Fruit fly (Drosophila melanogaster): ENCODE results near the gene CG2975.

Gene CG2975

dm6 chr2L:2830341-2830800, 9.6 kb upstream of the CG2975 start (continued):
- peak; percentile 5 for TF ChIP-seq NK7.1 (GFP tag; optimal IDR thresholded peaks at IDR 0.05)
- TF ChIP-seq insv (GFP tag; optimal IDR thresholded peaks at IDR 0.05): peak in 1 of 2 experiments; percentile 59
- TF ChIP-seq CG7786 (GFP tag; optimal IDR thresholded peaks at IDR 0.05): peak; percentile 31
- peak; percentile 55; the same call in 1 of the 2 replicates for TF ChIP-seq CG10959 (GFP tag; IDR thresholded peaks at IDR 0.05)
- no peak for TF ChIP-seq Ets97D (GFP tag; optimal IDR thresholded peaks at IDR 0.05)
- peak; percentile 56 for TF ChIP-seq CG11247 (GFP tag; IDR thresholded peaks at IDR 0.05)
- TF ChIP-seq sens-2 (GFP tag; IDR thresholded peaks at IDR 0.05): no peak; the same call in 1 of the 2 replicates
- TF ChIP-seq Med (GFP tag): peak; percentile 67
- TF ChIP-seq CHES-1-like (GFP tag; optimal IDR thresholded peaks at IDR 0.05): peak; percentile 50
- peak; percentile 20 for TF ChIP-seq CG12236 (GFP tag; optimal IDR thresholded peaks at IDR 0.05)
- peak; percentile 29 for TF ChIP-seq CG34376 (GFP tag; optimal IDR thresholded peaks at IDR 0.05)
- no peak for TF ChIP-seq rib (GFP tag; IDR thresholded peaks at IDR 0.05)
- TF ChIP-seq Sry-β (GFP tag; optimal IDR thresholded peaks at IDR 0.05): peak; percentile 46
- TF ChIP-seq Trl (optimal IDR thresholded peaks at IDR 0.05): peak in 1 of 2 experiments; percentile 41
- peak; percentile 35 for TF ChIP-seq Trl (GFP tag; optimal IDR thresholded peaks at IDR 0.05)
- no peak; the same call in none of the 3 replicates for TF ChIP-seq Dbx (GFP tag; IDR thresholded peaks at IDR 0.05)
- TF ChIP-seq wek (GFP tag; optimal IDR thresholded peaks at IDR 0.05): no peak
- peak; percentile 85 for TF ChIP-seq CG6854 (GFP tag; optimal IDR thresholded peaks at IDR 0.05)
- peak; percentile 45 for TF ChIP-seq CG13123 (GFP tag; optimal IDR thresholded peaks at IDR 0.05)
- TF ChIP-seq chinmo (GFP tag; IDR thresholded peaks at IDR 0.05; ENCODE audit: partially characterized antibody): no peak
- TF ChIP-seq CG4617 (GFP tag; optimal IDR thresholded peaks at IDR 0.05; ENCODE audit: borderline replicate concordance): peak; percentile 25
- TF ChIP-seq Scr (GFP tag; IDR thresholded peaks at IDR 0.05; ENCODE audit: partially characterized antibody): no peak
- no peak for TF ChIP-seq tll (GFP tag; optimal IDR thresholded peaks at IDR 0.05)
- peak; percentile 41; the same call in 1 of the 2 replicates for TF ChIP-seq CG11085 (GFP tag; IDR thresholded peaks at IDR 0.05)
- TF ChIP-seq kah (GFP tag; optimal IDR thresholded peaks at IDR 0.05): peak; percentile 71
- no peak for TF ChIP-seq Dref (GFP tag; IDR thresholded peaks at IDR 0.05)
- TF ChIP-seq slou (GFP tag; optimal IDR thresholded peaks at IDR 0.05): peak; percentile 77
- TF ChIP-seq Mes4 (GFP tag; optimal IDR thresholded peaks at IDR 0.05): no peak
- TF ChIP-seq usp (GFP tag; optimal IDR thresholded peaks at IDR 0.05): no peak
- TF ChIP-seq Dfd (GFP tag; optimal IDR thresholded peaks at IDR 0.05): no peak
- peak; percentile 87 for TF ChIP-seq ATbp (GFP tag; optimal IDR thresholded peaks at IDR 0.05)
- TF ChIP-seq CG31388 (GFP tag; optimal IDR thresholded peaks at IDR 0.05): peak; percentile 41
- TF ChIP-seq CG2889 (GFP tag; IDR thresholded peaks at IDR 0.05): no peak
- TF ChIP-seq CG3838 (GFP tag; optimal IDR thresholded peaks at IDR 0.05): peak; percentile 60
- TF ChIP-seq CG10543 (GFP tag; optimal IDR thresholded peaks at IDR 0.05): peak; percentile 75
- TF ChIP-seq Doc3 (GFP tag; IDR thresholded peaks at IDR 0.05; ENCODE audit: partially characterized antibody): no peak
- TF ChIP-seq Chrac-16 (GFP tag; optimal IDR thresholded peaks at IDR 0.05): peak; percentile 77
- TF ChIP-seq HLHmδ (GFP tag; optimal IDR thresholded peaks at IDR 0.05): no peak
- peak; percentile 67; the same call in 2 of the 3 replicates for TF ChIP-seq zfh1 (GFP tag; IDR thresholded peaks at IDR 0.05)
- peak; percentile 62 for TF ChIP-seq CG2116 (GFP tag; optimal IDR thresholded peaks at IDR 0.05)
- TF ChIP-seq Xbp1 (GFP tag; optimal IDR thresholded peaks at IDR 0.05): peak; percentile 87
- no peak for TF ChIP-seq Oaz (GFP tag; IDR thresholded peaks at IDR 0.05)
- no peak for TF ChIP-seq CG14860 (GFP tag; IDR thresholded peaks at IDR 0.05; ENCODE audit: partially characterized antibody)
- no peak for TF ChIP-seq br (optimal IDR thresholded peaks at IDR 0.05)
- peak in 1 of 2 experiments; percentile 80 for TF ChIP-seq Hr78 (GFP tag; optimal IDR thresholded peaks at IDR 0.05)
- TF ChIP-seq CG10654 (GFP tag; optimal IDR thresholded peaks at IDR 0.05): peak; percentile 78
- no peak for TF ChIP-seq nerfin-2 (GFP tag; IDR thresholded peaks at IDR 0.05; ENCODE audit: partially characterized antibody)
- TF ChIP-seq amos (GFP tag; IDR thresholded peaks at IDR 0.05; ENCODE audit: partially characterized antibody): no peak
- peak; percentile 59 for TF ChIP-seq ac (GFP tag; optimal IDR thresholded peaks at IDR 0.05)
- TF ChIP-seq salm (tag; optimal IDR thresholded peaks at IDR 0.05): peak; percentile 77
- TF ChIP-seq exex (tag; optimal IDR thresholded peaks at IDR 0.05): peak; percentile 50

Measured in whole organism, embryonic.